Fruit fly (Drosophila melanogaster) whole organism: ENCODE measurements around the gene ImpE2.

Experiments used
- CG8478 ChIP-seq: fragments of >200 bp; optimal IDR thresholded peaks from 2 replicates; lab custom pipeline; 2018; ENCODE audit warnings: inconsistent platforms
- psq ChIP-seq: fragments of >200 bp; optimal IDR thresholded peaks from 2 replicates; lab custom pipeline; 2017

- TF ChIP-seq psq (lab: Kevin White, UChicago) (no peak), CG8478 (lab: Kevin White, UChicago) (no peak)
Measured at dm6 chr3L:3542498-3543322, 30.2 kb upstream of the ImpE2 start.
